Worm (Caenorhabditis elegans): ENCODE results near the gene mrpl-50.

ce11 chrII:8922140-8922539 is 7.5 kb upstream of the mrpl-50 start, which contains the start of gene B0457.6:
- TF ChIP-seq ceh-82 (tag; optimal IDR thresholded peaks at IDR 0.05): no peak
- no peak for TF ChIP-seq zag-1 (tag; optimal IDR thresholded peaks at IDR 0.05)
- TF ChIP-seq vab-7 (GFP tag; IDR thresholded peaks at IDR 0.05): no peak
- TF ChIP-seq egl-27 (tag; optimal IDR thresholded peaks at IDR 0.05): no peak
- no peak for TF ChIP-seq lin-38 (GFP tag; IDR thresholded peaks at IDR 0.05)
- no peak for TF ChIP-seq ama-1 (optimal IDR thresholded peaks at IDR 0.05)
- TF ChIP-seq arid-1 (GFP tag; conservative IDR thresholded peaks at IDR 0.05): no peak
- TF ChIP-seq nhr-77 (tag; optimal IDR thresholded peaks at IDR 0.05): no peak
- TF ChIP-seq pqm-1 (tag; optimal IDR thresholded peaks at IDR 0.05): peak; percentile 90
- no peak for TF ChIP-seq lin-1 (GFP tag; IDR thresholded peaks at IDR 0.05)
- no peak for TF ChIP-seq cey-2 (tag; optimal IDR thresholded peaks at IDR 0.05; ENCODE audit: borderline replicate concordance, insufficient read depth)

Measured in whole organism, L4 larva.